Fruit fly (Drosophila melanogaster) Kc167 (cell line): ENCODE measurements around the gene CG45493.

Experiments
- Myc ChIP-seq: fragments of >200 bp; optimal IDR thresholded peaks from 2 replicates; lab custom pipeline; 2017; ENCODE audit warnings: missing external identifiers
- h ChIP-seq: fragments of >200 bp; optimal IDR thresholded peaks from 3 replicates; lab custom pipeline; 2018; ENCODE audit warnings: missing external identifiers
- insv ChIP-seq: fragments of >200 bp; optimal IDR thresholded peaks from 3 replicates; lab custom pipeline; 2018; ENCODE audit warnings: missing external identifiers
- psq ChIP-seq: fragments of >200 bp; optimal IDR thresholded peaks from 2 replicates; lab custom pipeline; 2017; ENCODE audit warnings: missing external identifiers
- ttk ChIP-seq: sonication (Bioruptor generic); optimal IDR thresholded peaks from 2 replicates; lab custom pipeline; 2017; ENCODE audit warnings: missing external identifiers

dm6 chrX:19960881-19961347 lies 12.2 kb upstream of the CG45493 start, which contains the start of gene Nep3:
- TF ChIP-seq psq (lab: Kevin White, UChicago) (no peak), ttk (no peak), h (no peak), Myc (lab: Kevin White, UChicago) (no peak), insv (lab: Kevin White, UChicago) (no peak)
